Worm (Caenorhabditis elegans): ENCODE results near the gene srt-54.

The srt-54 gene

DNA sequence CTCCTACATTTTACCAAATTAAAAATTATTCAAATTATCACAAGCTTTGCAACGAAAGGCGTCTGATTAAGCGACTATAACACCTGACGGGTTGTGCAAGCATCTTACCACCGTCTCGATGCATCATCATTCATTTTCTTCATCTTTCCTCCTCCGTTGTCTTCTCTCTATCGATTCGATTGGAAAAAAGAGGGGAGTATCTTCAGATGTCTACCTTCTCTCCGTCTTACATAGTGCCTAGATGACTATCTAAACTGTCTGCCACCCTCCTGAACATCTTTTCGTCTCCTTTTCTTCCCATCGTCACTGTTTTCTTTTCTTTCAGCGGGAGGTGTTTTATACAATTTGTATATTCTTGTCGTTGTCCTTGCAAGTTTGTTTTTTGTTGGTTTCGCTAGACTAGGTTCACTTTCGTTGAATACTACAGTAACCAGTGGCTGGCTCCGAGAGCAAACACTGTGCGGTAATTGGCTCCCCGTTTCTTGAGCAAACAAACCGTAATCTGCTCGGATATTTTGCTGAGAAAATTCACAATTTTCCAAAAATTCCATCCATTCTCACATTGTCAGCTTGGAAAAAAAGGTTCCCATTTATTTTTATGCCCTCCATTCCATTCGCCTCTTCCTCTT lies 42.4 kb downstream of the srt-54 start (continued):
- TF ChIP-seq hlh-17 (GFP tag; optimal IDR thresholded peaks at IDR 0.05; ENCODE audit: borderline replicate concordance) (no peak), unc-98 (GFP tag; IDR thresholded peaks at IDR 0.05) (no peak), hpl-2 (GFP tag; optimal IDR thresholded peaks at IDR 0.05) (no peak), ceh-88 (GFP tag; IDR thresholded peaks at IDR 0.05) (no peak), sox-4 (tag; optimal IDR thresholded peaks at IDR 0.05) (no peak)

DNA sequence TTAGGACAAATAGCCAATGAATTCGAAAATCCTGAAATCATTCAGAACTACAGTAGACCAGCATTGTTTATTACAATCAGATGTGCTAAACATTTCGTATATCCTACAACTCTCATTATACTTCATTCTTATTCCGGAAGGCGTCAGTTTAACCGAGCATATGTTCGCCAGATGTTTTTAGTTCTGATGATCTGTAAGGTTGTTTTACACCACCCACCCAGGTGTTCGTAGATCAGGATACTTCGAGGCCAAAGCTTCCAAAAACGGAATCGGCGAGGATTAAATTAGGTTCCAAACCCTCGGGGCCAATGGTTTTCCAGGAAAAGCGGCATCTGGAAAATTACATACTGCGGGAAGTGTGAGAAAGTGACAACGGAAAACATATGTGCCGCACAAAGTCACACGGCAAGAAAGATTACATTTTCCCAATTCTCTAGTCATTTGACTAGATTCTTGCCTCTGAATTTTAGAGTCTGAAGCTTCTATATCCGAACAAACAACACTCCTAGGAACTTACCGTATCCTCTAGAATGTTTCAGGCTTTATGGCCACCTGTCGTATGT lies 43.6 kb downstream of the srt-54 start:
- TF ChIP-seq ztf-4 (tag; optimal IDR thresholded peaks at IDR 0.05) (peak; percentile 11), nhr-85 (tag) (peak; percentile 42), mdl-1 (tag; optimal IDR thresholded peaks at IDR 0.05) (no peak), ces-1 (GFP tag; optimal IDR thresholded peaks at IDR 0.05) (no peak), C16A3.4 (tag; optimal IDR thresholded peaks at IDR 0.05) (no peak), unc-130 (tag; optimal IDR thresholded peaks at IDR 0.05) (no peak), C34B4.2 (tag; optimal IDR thresholded peaks at IDR 0.05) (no peak), ceh-8 (GFP tag; optimal IDR thresholded peaks at IDR 0.05) (no peak), elt-3 (tag; optimal IDR thresholded peaks at IDR 0.05) (no peak), fkh-4 (tag; optimal IDR thresholded peaks at IDR 0.05; ENCODE audit: borderline replicate concordance) (peak; percentile 84), nhr-19 (GFP tag; conservative IDR thresholded peaks at IDR 0.05) (no peak), nhr-84 (tag; optimal IDR thresholded peaks at IDR 0.05) (no peak), lin-39 (tag; optimal IDR thresholded peaks at IDR 0.05) (no peak), vab-15 (tag; optimal IDR thresholded peaks at IDR 0.05) (no peak), lin-13 (GFP tag; optimal IDR thresholded peaks at IDR 0.05) (no peak), lir-3 (tag; optimal IDR thresholded peaks at IDR 0.05; ENCODE audit: poor library complexity) (no peak), alr-1 (tag; optimal IDR thresholded peaks at IDR 0.05; ENCODE audit: borderline replicate concordance) (no peak), pax-3 (tag; optimal IDR thresholded peaks at IDR 0.05) (no peak), pqm-1 (tag; optimal IDR thresholded peaks at IDR 0.05) (no peak), nhr-47 (tag; optimal IDR thresholded peaks at IDR 0.05) (peak; percentile 27), aha-1 (tag; optimal IDR thresholded peaks at IDR 0.05) (no peak), nhr-71 (tag; optimal IDR thresholded peaks at IDR 0.05) (peak; percentile 69), sox-4 (tag; optimal IDR thresholded peaks at IDR 0.05) (no peak), nhr-12 (tag; optimal IDR thresholded peaks at IDR 0.05) (no peak), lin-14 (GFP tag; optimal IDR thresholded peaks at IDR 0.05) (peak; percentile 59), nhr-77 (tag; optimal IDR thresholded peaks at IDR 0.05) (no peak), nhr-90 (tag; optimal IDR thresholded peaks at IDR 0.05; ENCODE audit: poor library complexity) (no peak), skn-1 (tag; optimal IDR thresholded peaks at IDR 0.05) (no peak), swsn-7 (tag; optimal IDR thresholded peaks at IDR 0.05) (no peak), sptf-1 (tag; optimal IDR thresholded peaks at IDR 0.05) (no peak), efl-1 (optimal IDR thresholded peaks at IDR 0.05) (no peak), efl-1 (GFP tag; optimal IDR thresholded peaks at IDR 0.05 in 1 of 2) (peak in 1 of 2 experiments; percentile 37), ceh-90 (tag; optimal IDR thresholded peaks at IDR 0.05) (no peak), nhr-76 (tag; optimal IDR thresholded peaks at IDR 0.05) (no peak), isw-1 (GFP tag; IDR thresholded peaks at IDR 0.05) (no peak), unc-62 (GFP tag; optimal IDR thresholded peaks at IDR 0.05) (no peak), nhr-11 (tag; optimal IDR thresholded peaks at IDR 0.05) (no peak), ceh-88 (GFP tag; IDR thresholded peaks at IDR 0.05) (no peak), fkh-8 (tag; optimal IDR thresholded peaks at IDR 0.05) (peak; percentile 81), C04F5.9 (tag; optimal IDR thresholded peaks at IDR 0.05) (no peak), nhr-20 (tag; optimal IDR thresholded peaks at IDR 0.05) (peak; percentile 49), snu-23 (GFP tag; optimal IDR thresholded peaks at IDR 0.05) (no peak), fos-1 (tag; optimal IDR thresholded peaks at IDR 0.05) (no peak), ama-1 (optimal IDR thresholded peaks at IDR 0.05) (no peak), xbp-1 (tag; optimal IDR thresholded peaks at IDR 0.05) (no peak), ceh-82 (tag; optimal IDR thresholded peaks at IDR 0.05) (no peak), tbx-2 (tag; optimal IDR thresholded peaks at IDR 0.05) (no peak), dsc-1 (tag; optimal IDR thresholded peaks at IDR 0.05) (peak; percentile 94)

All from whole organism, L1 larva.